Worm (Caenorhabditis elegans) whole organism, L4 larva: ENCODE data around the gene xbx-1.

Experiments
- nhr-76 ChIP-seq: fragments of 150-350 bp; optimal IDR thresholded peaks from 2 replicates; lab custom pipeline; 2014; ENCODE audit warnings: missing biosample characterization, missing genetic modification characterization
- zfp-3 ChIP-seq: fragments of 200-800 bp; sonication (Bioruptor generic); conservative IDR thresholded peaks from 2 replicates; pipeline ENCODE4 v1.3.6; 2022; ENCODE audit warnings: missing genetic modification reagents, missing genetic modification characterization, missing compliant biosample characterization

- TF ChIP-seq nhr-76 (no peak), zfp-3 (GFP tag; lab: Robert Waterston, UW) (no peak)
Measured at ce11 chrV:15023544-15023943, 43.5 kb downstream of the xbx-1 start, which contains the start of gene F14H8.4.
